Worm (Caenorhabditis elegans) whole organism, L4 larva: ENCODE results near the gene fbxb-55.

Source experiments
- F37D6.2 ChIP-seq: sonication (generic microtip); optimal IDR thresholded peaks from 2 replicates; lab custom pipeline; 2016; ENCODE audit warnings: mild to moderate bottlenecking, missing genetic modification characterization, missing compliant biosample characterization
- F44E2.7 ChIP-seq: fragments of 200-800 bp; sonication (Bioruptor generic); IDR thresholded peaks from 2 replicates; pipeline ENCODE4 v2.1.2; 2022; ENCODE audit warnings: missing genetic modification characterization, missing compliant biosample characterization
- T20F7.1 ChIP-seq: fragments of 200-800 bp; sonication (Bioruptor generic); optimal IDR thresholded peaks from 2 replicates; lab custom pipeline; 2018; ENCODE audit warnings: mild to moderate bottlenecking, missing genetic modification characterization, missing compliant biosample characterization
- T26A8.4 ChIP-seq: fragments of 200-800 bp; sonication (Bioruptor generic); IDR thresholded peaks from 2 replicates; pipeline ENCODE4 v1.3.6; 2022; ENCODE audit warnings: missing genetic modification characterization, missing compliant biosample characterization
- aha-1 ChIP-seq: fragments of 150-350 bp; peaks from one replicate; lab custom pipeline; 2014; ENCODE audit warnings: missing biosample characterization, missing genetic modification characterization
- ama-1 ChIP-seq: fragments of 150-350 bp; optimal IDR thresholded peaks from 2 replicates; lab custom pipeline; 2014; ENCODE audit warnings: inconsistent platforms, mixed read lengths
- attf-4 ChIP-seq: sonication (generic microtip); optimal IDR thresholded peaks from 3 replicates; lab custom pipeline; 2017; ENCODE audit warnings: missing biosample characterization, missing genetic modification characterization
- ceh-20 ChIP-seq: fragments of 200-800 bp; sonication (Bioruptor generic); IDR thresholded peaks from 2 replicates; pipeline ENCODE4 v1.3.6; 2022; ENCODE audit warnings: missing genetic modification reagents, missing genetic modification characterization, missing compliant biosample characterization
- ceh-62 ChIP-seq: sonication (generic microtip); optimal IDR thresholded peaks from 2 replicates; lab custom pipeline; 2017; ENCODE audit warnings: missing biosample characterization, missing genetic modification characterization
- ceh-82 ChIP-seq: sonication (generic microtip); optimal IDR thresholded peaks from 2 replicates; lab custom pipeline; 2017; ENCODE audit warnings: missing biosample characterization, missing genetic modification characterization
- cey-2 ChIP-seq: sonication (generic microtip); optimal IDR thresholded peaks from 3 replicates; lab custom pipeline; 2017; ENCODE audit warnings: missing genetic modification characterization, mild to moderate bottlenecking, missing compliant biosample characterization, antibody characterized with exemption, borderline replicate concordance; ENCODE audit not compliant: insufficient read depth
- ctbp-1 ChIP-seq: fragments of 200-800 bp; sonication (Bioruptor generic); IDR thresholded peaks from 2 replicates; pipeline ENCODE4 v1.3.6; 2022; ENCODE audit warnings: missing genetic modification reagents, missing genetic modification characterization, missing compliant biosample characterization
- daf-8 ChIP-seq: fragments of 200-800 bp; sonication (Bioruptor generic); IDR thresholded peaks from 2 replicates; pipeline ENCODE4 v1.3.6; 2022; ENCODE audit warnings: missing genetic modification characterization, missing compliant biosample characterization
- dmd-6 ChIP-seq: fragments of 200-800 bp; sonication (Bioruptor generic); IDR thresholded peaks from 2 replicates; pipeline ENCODE4 v1.3.6; 2022; ENCODE audit warnings: missing genetic modification reagents, missing genetic modification characterization, missing compliant biosample characterization
- duxl-1 ChIP-seq: sonication (generic microtip); optimal IDR thresholded peaks from 2 replicates; lab custom pipeline; 2016; ENCODE audit warnings: mild to moderate bottlenecking, missing genetic modification characterization, moderate library complexity, missing compliant biosample characterization; ENCODE audit not compliant: poor library complexity
- dve-1 ChIP-seq: sonication (generic microtip); optimal IDR thresholded peaks from 2 replicates; lab custom pipeline; 2017; ENCODE audit warnings: antibody characterized with exemption, mild to moderate bottlenecking, missing genetic modification characterization, missing compliant biosample characterization; ENCODE audit not compliant: insufficient read depth
- egl-27 ChIP-seq: sonication (generic microtip); optimal IDR thresholded peaks from 3 replicates; lab custom pipeline; 2017; ENCODE audit warnings: missing biosample characterization, missing genetic modification reagents, missing genetic modification characterization
- egl-43 ChIP-seq: fragments of 200-800 bp; sonication (Bioruptor generic); IDR thresholded peaks from 2 replicates; pipeline ENCODE4 v1.3.6; 2022; ENCODE audit warnings: missing genetic modification reagents, missing genetic modification characterization, missing compliant biosample characterization
- fos-1 ChIP-seq: fragments of 150-350 bp; optimal IDR thresholded peaks from 2 replicates; lab custom pipeline; 2014; ENCODE audit warnings: missing biosample characterization, missing genetic modification characterization
- hif-1 ChIP-seq, 2 experiments: sonication (generic microtip); optimal IDR thresholded peaks; 2 replicates each; lab custom pipeline; 2016 to 2017; ENCODE audit warnings: missing compliant biosample characterization in 2 of 2, missing genetic modification characterization in 2 of 2, missing genetic modification reagents in 2 of 2, missing genotype in 2 of 2, mild to moderate bottlenecking in 1 of 2
- hlh-11 ChIP-seq: fragments of 200-800 bp; sonication (Bioruptor generic); optimal IDR thresholded peaks from 2 replicates; lab custom pipeline; 2018; ENCODE audit warnings: mild to moderate bottlenecking, missing genetic modification characterization, missing compliant biosample characterization
- hmg-1.1 ChIP-seq: fragments of 200-800 bp; sonication (Bioruptor generic); IDR thresholded peaks from 2 replicates; pipeline ENCODE4 v1.3.6; 2022; ENCODE audit warnings: missing genetic modification reagents, missing genetic modification characterization, missing compliant biosample characterization
- lin-15B ChIP-seq: fragments of 150-350 bp; sonication (generic microtip); optimal IDR thresholded peaks from 3 replicates; lab custom pipeline; 2014; ENCODE audit warnings: missing biosample characterization, missing genetic modification characterization
- lin-29 ChIP-seq: fragments of 200-800 bp; sonication (Bioruptor generic); IDR thresholded peaks from 2 replicates; pipeline ENCODE4 v1.3.6; 2022; ENCODE audit warnings: missing genetic modification reagents, missing genetic modification characterization, missing compliant biosample characterization
- lir-3 ChIP-seq: sonication (generic microtip); optimal IDR thresholded peaks from 2 replicates; lab custom pipeline; 2016; ENCODE audit warnings: mild to moderate bottlenecking, missing genetic modification characterization, missing compliant biosample characterization
- lsy-2 ChIP-seq, 2 experiments: fragments of 150-350 bp in 1 of 2; sonication (generic microtip) in 1 of 2; optimal IDR thresholded peaks; 2 replicates each; lab custom pipeline; 2014 to 2017; ENCODE audit warnings: missing biosample characterization in 2 of 2, missing genetic modification characterization in 2 of 2
- madf-9 ChIP-seq: fragments of 200-800 bp; sonication (Bioruptor generic); conservative IDR thresholded peaks from 2 replicates; pipeline ENCODE4 v1.3.6; 2022; ENCODE audit warnings: missing genetic modification reagents, missing genetic modification characterization, missing compliant biosample characterization
- mdl-1 ChIP-seq, 2 experiments: fragments of 150-350 bp in 1 of 2; sonication (generic microtip) in 1 of 2; optimal IDR thresholded peaks; 2 replicates each; lab custom pipeline; 2014 to 2017; ENCODE audit warnings: missing biosample characterization in 2 of 2, missing genetic modification characterization in 2 of 2
- mdt-29 ChIP-seq: fragments of 200-800 bp; sonication (Bioruptor generic); IDR thresholded peaks from 2 replicates; pipeline ENCODE4 v1.3.6; 2022; ENCODE audit warnings: missing genetic modification reagents, missing genetic modification characterization, missing compliant biosample characterization
- mep-1 ChIP-seq: fragments of 150-350 bp; sonication (generic microtip); optimal IDR thresholded peaks from 3 replicates; lab custom pipeline; 2014; ENCODE audit warnings: missing biosample characterization, missing genetic modification characterization
- mxl-3 ChIP-seq: fragments of 200-800 bp; sonication (Bioruptor generic); optimal IDR thresholded peaks from 2 replicates; lab custom pipeline; 2018; ENCODE audit warnings: mild to moderate bottlenecking, missing genetic modification characterization, missing compliant biosample characterization
- nhr-102 ChIP-seq: sonication (generic microtip); optimal IDR thresholded peaks from 2 replicates; lab custom pipeline; 2016; ENCODE audit warnings: mild to moderate bottlenecking, missing genetic modification characterization, moderate library complexity, missing compliant biosample characterization
- nhr-11 ChIP-seq: fragments of 150-350 bp; optimal IDR thresholded peaks from 2 replicates; lab custom pipeline; 2014; ENCODE audit warnings: missing biosample characterization, missing genetic modification characterization
- nhr-25 ChIP-seq: sonication (generic microtip); optimal IDR thresholded peaks from 2 replicates; lab custom pipeline; 2017; ENCODE audit warnings: missing genetic modification characterization, mild to moderate bottlenecking, missing compliant biosample characterization, antibody characterized with exemption, moderate library complexity, borderline replicate concordance; ENCODE audit not compliant: insufficient read depth
- nhr-28 ChIP-seq: fragments of 150-350 bp; optimal IDR thresholded peaks from 2 replicates; lab custom pipeline; 2014; ENCODE audit warnings: missing biosample characterization, missing genetic modification characterization
- nhr-48 ChIP-seq: sonication (generic microtip); optimal IDR thresholded peaks from 2 replicates; lab custom pipeline; 2016; ENCODE audit warnings: mild to moderate bottlenecking, missing genetic modification characterization, missing compliant biosample characterization
- nhr-6 ChIP-seq: fragments of 150-350 bp; optimal IDR thresholded peaks from 2 replicates; lab custom pipeline; 2014; ENCODE audit warnings: missing biosample characterization, missing genetic modification characterization
- nhr-76 ChIP-seq: fragments of 150-350 bp; optimal IDR thresholded peaks from 2 replicates; lab custom pipeline; 2014; ENCODE audit warnings: missing biosample characterization, missing genetic modification characterization
- nhr-77 ChIP-seq: fragments of 150-350 bp; optimal IDR thresholded peaks from 2 replicates; lab custom pipeline; 2014; ENCODE audit warnings: missing biosample characterization, missing genetic modification characterization
- pha-4 ChIP-seq, 2 experiments: fragments of 150-350 bp in 1 of 2; fragments of 200-800 bp in 1 of 2; sonication (Bioruptor generic) in 1 of 2; IDR thresholded peaks in 1 of 2; optimal IDR thresholded peaks in 1 of 2; 2 replicates each; pipeline versions ENCODE4 v1.3.6 to Lab custom; 2014 to 2022; ENCODE audit warnings: missing genetic modification characterization in 2 of 2, missing genetic modification reagents in 2 of 2, missing biosample characterization in 1 of 2, missing compliant biosample characterization in 1 of 2
- rbr-2 ChIP-seq: sonication (generic microtip); optimal IDR thresholded peaks from 2 replicates; lab custom pipeline; 2016; ENCODE audit warnings: missing genotype, missing genetic modification characterization, missing compliant biosample characterization
- sdz-12 ChIP-seq: fragments of 200-800 bp; sonication (Bioruptor generic); optimal IDR thresholded peaks from 2 replicates; lab custom pipeline; 2018; ENCODE audit warnings: mild to moderate bottlenecking, missing genetic modification characterization, missing compliant biosample characterization
- set-16 ChIP-seq: fragments of 200-800 bp; sonication (Bioruptor generic); IDR thresholded peaks from 2 replicates; pipeline ENCODE4 v1.3.6; 2022; ENCODE audit warnings: missing genetic modification reagents, missing genetic modification characterization, missing compliant biosample characterization
- skn-1 ChIP-seq: fragments of 150-350 bp; optimal IDR thresholded peaks from 2 replicates; lab custom pipeline; 2014; ENCODE audit warnings: missing biosample characterization, missing genetic modification characterization
- spr-1 ChIP-seq: sonication (generic microtip); optimal IDR thresholded peaks from 2 replicates; lab custom pipeline; 2016; ENCODE audit warnings: mild to moderate bottlenecking, missing genetic modification characterization, missing compliant biosample characterization
- spr-3 ChIP-seq: fragments of 200-800 bp; sonication (Bioruptor generic); optimal IDR thresholded peaks from 2 replicates; lab custom pipeline; 2018; ENCODE audit warnings: mild to moderate bottlenecking, missing genetic modification characterization, missing compliant biosample characterization
- tra-1 ChIP-seq: fragments of 200-800 bp; sonication (Bioruptor generic); IDR thresholded peaks from 2 replicates; pipeline ENCODE4 v1.3.6; 2022; ENCODE audit warnings: missing genetic modification reagents, missing genetic modification characterization, missing compliant biosample characterization
- unc-130 ChIP-seq: sonication (generic microtip); optimal IDR thresholded peaks from 2 replicates; lab custom pipeline; 2016; ENCODE audit warnings: missing genetic modification reagents, missing genetic modification characterization, missing compliant biosample characterization
- zfp-2 ChIP-seq: sonication (generic microtip); optimal IDR thresholded peaks from 2 replicates; lab custom pipeline; 2016; ENCODE audit warnings: mild to moderate bottlenecking, missing genetic modification characterization, missing compliant biosample characterization
- ztf-11 ChIP-seq: fragments of 150-350 bp; optimal IDR thresholded peaks from 2 replicates; lab custom pipeline; 2014; ENCODE audit warnings: missing biosample characterization, missing genetic modification characterization

The fbxb-55 gene

ce11 chrIV:4093087-4093486 is 24.5 kb downstream of the fbxb-55 start:
- TF ChIP-seq pha-4 (GFP tag; IDR thresholded peaks at IDR 0.05; lab: Robert Waterston, UW) (peak; percentile 72), pha-4 (tag; optimal IDR thresholded peaks at IDR 0.05; lab: Kevin White, UChicago) (no peak), mdt-29 (GFP tag; lab: Robert Waterston, UW) (no peak), set-16 (GFP tag; lab: Robert Waterston, UW) (peak; percentile 63; the same call in 1 of the 2 replicates), ctbp-1 (GFP tag; lab: Robert Waterston, UW) (peak; percentile 70; the same call in 1 of the 2 replicates), lin-15B (tag; lab: Kevin White, UChicago) (no peak), egl-43 (GFP tag; lab: Robert Waterston, UW) (peak; percentile 46; the same call in 1 of the 2 replicates), ceh-20 (GFP tag; lab: Robert Waterston, UW) (peak; percentile 63; the same call in 1 of the 2 replicates), ama-1 (lab: Kevin White, UChicago) (peak; percentile 17), zfp-2 (tag; lab: Kevin White, UChicago) (peak; percentile 3), spr-3 (GFP tag; lab: Kevin White, UChicago) (no peak), hmg-1.1 (GFP tag; lab: Robert Waterston, UW) (peak; percentile 92), sdz-12 (GFP tag; lab: Kevin White, UChicago) (no peak), hlh-11 (peak; percentile 90), tra-1 (GFP tag; lab: Robert Waterston, UW) (peak; percentile 62; the same call in 1 of the 2 replicates), lir-3 (tag; lab: Kevin White, UChicago) (no peak), dve-1 (peak; percentile 89), spr-1 (peak; percentile 5), mxl-3 (GFP tag; lab: Kevin White, UChicago) (no peak), nhr-77 (tag; lab: Kevin White, UChicago) (peak; percentile 12), hif-1 (tag; optimal IDR thresholded peaks at IDR 0.05; lab: Kevin White, UChicago) (peak in 1 of 2 experiments; percentile 47), lin-29 (GFP tag; lab: Robert Waterston, UW) (no peak), attf-4 (tag; lab: Kevin White, UChicago) (no peak), nhr-28 (tag; lab: Kevin White, UChicago) (peak; percentile 56), ceh-62 (no peak), mdl-1 (tag; optimal IDR thresholded peaks at IDR 0.05; lab: Kevin White, UChicago) (peak in 1 of 2 experiments; percentile 59), nhr-25 (tag; lab: Kevin White, UChicago) (no peak), T20F7.1 (no peak), rbr-2 (peak; percentile 79), nhr-11 (peak; percentile 10), cey-2 (tag; lab: Kevin White, UChicago) (no peak), egl-27 (tag; lab: Kevin White, UChicago) (no peak), F44E2.7 (no peak), mep-1 (tag; lab: Kevin White, UChicago) (peak; percentile 75), nhr-48 (tag; lab: Kevin White, UChicago) (peak; percentile 68), nhr-76 (tag; lab: Kevin White, UChicago) (no peak), ceh-82 (no peak), F37D6.2 (tag; lab: Kevin White, UChicago) (peak; percentile 53), unc-130 (no peak), T26A8.4 (GFP tag; lab: Robert Waterston, UW) (peak; percentile 53; the same call in 1 of the 2 replicates), nhr-6 (tag; lab: Kevin White, UChicago) (peak; percentile 18), ztf-11 (no peak), fos-1 (tag; lab: Kevin White, UChicago) (no peak), lsy-2 (tag; optimal IDR thresholded peaks at IDR 0.05; lab: Kevin White, UChicago) (peak in 1 of 2 experiments; percentile 69), daf-8 (GFP tag; lab: Robert Waterston, UW) (no peak), nhr-102 (peak; percentile 33), dmd-6 (peak; percentile 75), madf-9 (GFP tag; lab: Robert Waterston, UW) (0 out of 2 replicates have a peak, but pooled peaks have one; percentile 14), aha-1 (tag; lab: Kevin White, UChicago) (peak; percentile 94), duxl-1 (tag; lab: Kevin White, UChicago) (peak; percentile 57), skn-1 (tag; lab: Kevin White, UChicago) (no peak)
